Worm (Caenorhabditis elegans): ENCODE results near the gene chw-1.

Gene chw-1

DNA sequence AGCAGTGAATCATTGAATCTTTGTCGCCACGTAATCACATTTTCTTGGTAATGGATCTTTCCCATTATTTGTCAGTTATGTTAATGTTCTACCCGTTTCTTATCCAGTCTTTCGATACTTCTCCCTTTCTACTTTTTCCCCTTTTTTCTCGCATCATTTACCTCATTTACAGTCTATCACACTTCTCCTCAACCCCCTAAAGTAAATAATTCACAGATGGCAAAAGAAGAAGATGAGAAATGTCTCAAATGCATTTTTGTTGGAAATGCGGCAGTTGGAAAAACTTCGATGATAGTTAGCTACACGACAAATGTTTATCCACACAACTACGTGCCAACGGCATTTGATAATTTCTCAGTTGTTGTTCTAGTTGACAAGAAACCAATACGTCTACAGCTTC is at the start of gene chw-1:
TSS of gene chw-1 (plus strand) at position 217 of the 400 bp plus-strand sequence.
- TF ChIP-seq ceh-28 (tag; optimal IDR thresholded peaks at IDR 0.05), result no peak
- TF ChIP-seq nhr-28 (tag; optimal IDR thresholded peaks at IDR 0.05), result no peak
- no peak for TF ChIP-seq eor-1 (tag; optimal IDR thresholded peaks at IDR 0.05)
- TF ChIP-seq ceh-82 (tag; optimal IDR thresholded peaks at IDR 0.05), result no peak
- no peak for TF ChIP-seq nhr-77 (tag; optimal IDR thresholded peaks at IDR 0.05)

DNA sequence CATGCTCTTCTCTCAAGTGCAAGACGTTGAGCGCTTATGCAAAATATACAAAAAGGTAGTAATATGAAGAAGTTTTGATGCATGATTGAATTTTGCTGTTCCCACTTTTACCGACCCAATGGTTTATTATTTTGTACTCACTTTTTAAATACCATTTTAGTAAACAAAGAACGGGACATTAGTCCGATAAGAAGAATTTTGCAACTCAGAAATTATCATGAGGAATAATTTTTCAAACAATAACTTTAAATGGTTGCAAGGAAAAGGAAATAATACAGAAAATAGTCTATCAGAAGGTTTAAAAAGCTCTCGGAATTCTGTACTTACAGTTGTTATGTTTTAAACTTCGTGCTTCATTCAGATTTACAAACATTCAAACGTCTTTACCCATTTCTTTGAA is 47.5 kb upstream of the chw-1 start, which contains the start of gene F15H10.9:
TSS of gene F15H10.9 (minus strand) at position 101 of the 400 bp plus-strand sequence.
- TF ChIP-seq lsy-12 (tag; optimal IDR thresholded peaks at IDR 0.05), result no peak
- no peak for TF ChIP-seq egl-27 (tag; optimal IDR thresholded peaks at IDR 0.05)
- TF ChIP-seq ztf-11 (tag; optimal IDR thresholded peaks at IDR 0.05), result no peak
- TF ChIP-seq tbx-2 (tag; optimal IDR thresholded peaks at IDR 0.05), result no peak

DNA sequence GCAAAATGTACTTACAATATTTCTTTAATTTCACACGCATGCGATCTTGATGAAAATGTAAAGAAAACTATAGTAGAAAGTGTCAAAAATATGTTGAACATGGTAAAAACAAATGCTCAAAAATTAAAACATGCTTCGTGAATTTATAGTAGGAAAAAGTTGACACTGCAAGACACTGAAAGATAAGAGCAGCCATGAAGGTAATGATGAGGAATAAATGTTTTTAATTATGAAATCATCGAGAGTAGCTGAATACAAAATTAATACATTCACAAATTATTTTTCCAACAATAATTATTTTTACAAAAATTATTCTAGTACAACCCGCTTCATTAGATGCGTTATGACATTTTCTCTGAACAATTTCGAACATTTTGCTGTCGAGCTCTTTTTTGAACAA is 45.2 kb upstream of the chw-1 start, which contains the start of gene F15H10.10:
TSS of gene F15H10.10 (minus strand) at position 101 of the 400 bp plus-strand sequence.
- TF ChIP-seq mml-1 (tag; optimal IDR thresholded peaks at IDR 0.05), result no peak
- no peak for TF ChIP-seq nhr-237 (tag; optimal IDR thresholded peaks at IDR 0.05)
- TF ChIP-seq snpc-4 (tag; optimal IDR thresholded peaks at IDR 0.05), result no peak
- no peak for TF ChIP-seq skn-1 (tag; optimal IDR thresholded peaks at IDR 0.05)
- TF ChIP-seq nhr-25 (tag; optimal IDR thresholded peaks at IDR 0.05), result no peak
- no peak for TF ChIP-seq nhr-76 (tag; optimal IDR thresholded peaks at IDR 0.05)
- no peak for TF ChIP-seq unc-62 (GFP tag; optimal IDR thresholded peaks at IDR 0.05)
- no peak for TF ChIP-seq hmg-11 (tag; optimal IDR thresholded peaks at IDR 0.05)
- no peak for TF ChIP-seq eor-1 (tag; optimal IDR thresholded peaks at IDR 0.05)
- no peak for TF ChIP-seq ama-1 (optimal IDR thresholded peaks at IDR 0.05)
- TF ChIP-seq tbx-2 (tag; optimal IDR thresholded peaks at IDR 0.05), result no peak
- no peak for TF ChIP-seq lin-15B (tag; optimal IDR thresholded peaks at IDR 0.05)
- TF ChIP-seq fkh-10 (GFP tag; optimal IDR thresholded peaks at IDR 0.05), result no peak
- TF ChIP-seq pha-4 (tag; optimal IDR thresholded peaks at IDR 0.05), result no peak
- no peak for TF ChIP-seq nhr-67 (tag; optimal IDR thresholded peaks at IDR 0.05)
- no peak for TF ChIP-seq lsy-12 (tag; optimal IDR thresholded peaks at IDR 0.05)

DNA sequence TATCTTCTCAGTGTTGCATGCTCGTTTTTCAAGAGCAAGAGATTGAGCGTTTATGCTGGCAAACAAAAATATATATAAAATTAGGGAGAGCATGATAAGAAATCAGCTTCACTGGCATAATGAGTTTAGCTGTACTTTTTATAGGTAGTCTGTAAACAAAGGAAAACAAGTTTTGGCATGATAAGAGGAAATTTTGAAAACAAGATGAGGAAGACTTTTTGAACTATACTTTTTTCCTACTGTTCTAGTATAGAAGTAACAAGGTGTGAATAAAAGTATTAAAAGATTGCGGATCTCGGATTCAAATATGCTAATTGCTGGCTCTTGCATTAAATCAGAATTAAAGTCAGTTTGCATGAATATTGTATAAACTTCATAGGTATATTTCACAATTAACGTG is 43.1 kb upstream of the chw-1 start, which contains the start of gene F15H10.5:
TSS of gene F15H10.5 (minus strand) at position 101 of the 400 bp plus-strand sequence.
- no peak for TF ChIP-seq fkh-10 (GFP tag; optimal IDR thresholded peaks at IDR 0.05)
- no peak for TF ChIP-seq pqm-1 (tag; optimal IDR thresholded peaks at IDR 0.05)
- TF ChIP-seq fos-1 (tag; optimal IDR thresholded peaks at IDR 0.05), result no peak
- TF ChIP-seq nhr-237 (tag; optimal IDR thresholded peaks at IDR 0.05), result no peak
- TF ChIP-seq nhr-25 (tag; optimal IDR thresholded peaks at IDR 0.05), result no peak
- no peak for TF ChIP-seq pha-4 (tag; optimal IDR thresholded peaks at IDR 0.05)
- no peak for TF ChIP-seq lsy-12 (tag; optimal IDR thresholded peaks at IDR 0.05)
- no peak for TF ChIP-seq mdl-1 (tag; optimal IDR thresholded peaks at IDR 0.05)
- no peak for TF ChIP-seq tbx-2 (tag; optimal IDR thresholded peaks at IDR 0.05)
- no peak for TF ChIP-seq ZK546.5 (tag; optimal IDR thresholded peaks at IDR 0.05)
- no peak for TF ChIP-seq ztf-4 (tag; optimal IDR thresholded peaks at IDR 0.05)
- no peak for TF ChIP-seq elt-2 (tag; optimal IDR thresholded peaks at IDR 0.05)
- TF ChIP-seq sea-2 (GFP tag; optimal IDR thresholded peaks at IDR 0.05), result no peak
- TF ChIP-seq mml-1 (tag; optimal IDR thresholded peaks at IDR 0.05), result no peak
- no peak for TF ChIP-seq nhr-28 (tag; optimal IDR thresholded peaks at IDR 0.05)
- no peak for TF ChIP-seq snpc-4 (tag; optimal IDR thresholded peaks at IDR 0.05)
- TF ChIP-seq hmg-11 (tag; optimal IDR thresholded peaks at IDR 0.05), result no peak
- TF ChIP-seq eor-1 (tag; optimal IDR thresholded peaks at IDR 0.05), result no peak

DNA sequence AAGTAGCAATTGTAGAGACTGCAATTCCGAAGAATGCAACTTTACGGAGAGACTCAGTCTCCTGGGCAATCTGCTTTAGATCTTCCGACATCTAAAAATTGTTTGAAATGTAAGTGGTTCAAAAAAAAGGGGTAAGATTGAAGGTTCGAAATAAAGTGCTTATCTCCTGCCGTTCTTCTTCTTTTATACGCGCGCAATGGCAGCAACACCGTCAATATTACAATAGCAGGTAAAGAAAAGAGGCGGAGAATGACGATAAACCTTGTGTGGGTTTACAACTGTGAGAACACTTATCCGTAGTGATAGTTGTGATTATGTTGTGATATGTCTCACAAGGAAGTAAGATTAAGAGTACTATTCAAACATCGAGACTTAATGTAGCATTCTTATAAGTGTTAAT is 40.3 kb upstream of the chw-1 start, which contains the start of gene col-13:
TSS of gene col-13 (minus strand) at position 101 of the 400 bp plus-strand sequence.
- TF ChIP-seq nhr-43 (tag; optimal IDR thresholded peaks at IDR 0.05; ENCODE audit: poor library complexity, severe bottlenecking) (no peak), mdl-1 (tag; optimal IDR thresholded peaks at IDR 0.05) (no peak), egl-27 (tag; optimal IDR thresholded peaks at IDR 0.05) (no peak), lin-39 (tag; optimal IDR thresholded peaks at IDR 0.05) (no peak), unc-62 (GFP tag; optimal IDR thresholded peaks at IDR 0.05) (no peak)

DNA sequence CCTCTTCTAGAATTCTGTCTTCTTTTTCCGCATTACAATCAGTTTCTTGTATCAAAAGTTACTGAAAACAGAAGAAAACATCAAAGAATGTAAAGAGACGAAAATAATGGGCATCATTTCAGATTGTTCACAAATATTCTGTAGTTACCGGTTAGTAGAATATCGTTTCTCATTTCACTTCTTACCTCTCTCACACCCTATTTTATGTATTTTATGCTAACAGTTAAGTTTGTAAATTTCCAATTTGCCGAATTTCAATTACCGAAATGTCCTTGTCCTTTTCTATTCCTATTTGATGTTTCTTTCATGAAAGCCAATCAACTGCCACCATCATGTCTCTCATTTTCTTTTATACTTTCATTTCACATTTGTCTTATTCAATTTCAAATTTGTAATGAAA is 38.6 kb upstream of the chw-1 start:
- no peak for TF ChIP-seq lsy-12 (tag; optimal IDR thresholded peaks at IDR 0.05)
- no peak for TF ChIP-seq sea-2 (GFP tag; optimal IDR thresholded peaks at IDR 0.05)
- peak; percentile 61 for TF ChIP-seq nhr-25 (tag; optimal IDR thresholded peaks at IDR 0.05)

All from whole organism, L3 larva.